Worm (Caenorhabditis elegans): ENCODE results near the gene cpg-7.

cpg-7 gene

DNA sequence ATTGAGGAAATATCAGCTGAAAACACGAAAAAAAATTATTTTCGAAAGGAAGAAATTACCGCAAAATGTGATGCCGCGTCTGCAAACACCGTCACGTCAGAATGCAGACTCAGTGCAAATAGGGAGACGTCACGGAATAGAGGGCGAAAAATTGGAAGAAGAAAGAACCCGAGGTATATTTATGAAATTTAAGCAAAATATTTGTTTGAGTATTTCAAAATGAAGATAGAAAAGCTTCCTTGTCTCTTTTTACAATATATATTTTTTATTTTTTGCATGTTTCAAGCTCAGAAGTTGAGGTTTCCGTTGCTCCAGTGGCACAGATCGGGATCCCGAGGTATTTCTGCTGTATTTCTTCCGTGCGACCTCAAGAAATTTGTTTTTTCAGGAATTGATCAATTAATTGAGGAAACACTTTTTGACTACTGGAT is 34.8 kb upstream of the cpg-7 start, which contains the start of gene W03H9.2:
TSS of gene W03H9.2 (minus strand) at position 32 of the 431 bp plus-strand sequence.
- TF ChIP-seq ceh-100 (GFP tag; IDR thresholded peaks at IDR 0.05): peak; percentile 96
- no peak for TF ChIP-seq snpc-4 (GFP tag; optimal IDR thresholded peaks at IDR 0.05)
- TF ChIP-seq snpc-4 (tag; optimal IDR thresholded peaks at IDR 0.05): peak in 2 of 4 experiments; percentile 26 to 41
- no peak for TF ChIP-seq madf-6 (GFP tag; IDR thresholded peaks at IDR 0.05)
- TF ChIP-seq somi-1 (GFP tag; optimal IDR thresholded peaks at IDR 0.05): peak; percentile 3
- TF ChIP-seq cebp-2 (GFP tag; IDR thresholded peaks at IDR 0.05): no peak
- TF ChIP-seq sptf-2 (GFP tag; optimal IDR thresholded peaks at IDR 0.05): no peak
- TF ChIP-seq nhr-80 (tag; optimal IDR thresholded peaks at IDR 0.05): peak; percentile 3
- TF ChIP-seq rcor-1 (GFP tag; IDR thresholded peaks at IDR 0.05): no peak; the same call in 1 of the 2 replicates
- peak; percentile 7 for TF ChIP-seq unc-130 (GFP tag; optimal IDR thresholded peaks at IDR 0.05)
- TF ChIP-seq ceh-27 (GFP tag; optimal IDR thresholded peaks at IDR 0.05): peak; percentile 77
- TF ChIP-seq K11D2.4 (GFP tag; IDR thresholded peaks at IDR 0.05): 0 out of 2 replicates have a peak, but pooled peaks have one; percentile 23
- TF ChIP-seq akir-1 (GFP tag; optimal IDR thresholded peaks at IDR 0.05): peak; percentile 34
- TF ChIP-seq lsl-1 (GFP tag; optimal IDR thresholded peaks at IDR 0.05): peak; percentile 9
- TF ChIP-seq lin-35 (GFP tag; optimal IDR thresholded peaks at IDR 0.05): peak in 1 of 3 experiments; percentile 65
- no peak for TF ChIP-seq C17E4.6 (GFP tag; IDR thresholded peaks at IDR 0.05)
- no peak for TF ChIP-seq sdz-38 (tag; optimal IDR thresholded peaks at IDR 0.05)
- TF ChIP-seq ccch-3 (GFP tag; optimal IDR thresholded peaks at IDR 0.05): peak; percentile 46
- peak; percentile 50 for TF ChIP-seq lin-40 (tag; optimal IDR thresholded peaks at IDR 0.05)
- no peak for TF ChIP-seq mxl-1 (tag; optimal IDR thresholded peaks at IDR 0.05)
- TF ChIP-seq bed-2 (GFP tag; IDR thresholded peaks at IDR 0.05): peak; percentile 56; the same call in 1 of the 2 replicates
- TF ChIP-seq ztf-18 (tag; optimal IDR thresholded peaks at IDR 0.05): peak; percentile 60
- TF ChIP-seq let-526 (GFP tag; IDR thresholded peaks at IDR 0.05): 0 out of 2 replicates have a peak, but pooled peaks have one; percentile 10
- TF ChIP-seq let-607 (tag; optimal IDR thresholded peaks at IDR 0.05): peak in 1 of 2 experiments; percentile 43
- peak; percentile 67 for TF ChIP-seq madf-10 (tag; optimal IDR thresholded peaks at IDR 0.05)
- TF ChIP-seq attf-5 (GFP tag; optimal IDR thresholded peaks at IDR 0.05): peak; percentile 56
- no peak for TF ChIP-seq chd-7 (tag; optimal IDR thresholded peaks at IDR 0.05)
- no peak for TF ChIP-seq atf-7 (tag; optimal IDR thresholded peaks at IDR 0.05)
- peak; percentile 37 for TF ChIP-seq tbp1 (GFP tag; optimal IDR thresholded peaks at IDR 0.05)
- TF ChIP-seq K12H6.12 (tag; optimal IDR thresholded peaks at IDR 0.05): peak; percentile 74
- no peak for TF ChIP-seq ceh-40 (GFP tag; IDR thresholded peaks at IDR 0.05)
- TF ChIP-seq mcd-1 (GFP tag; IDR thresholded peaks at IDR 0.05): peak; percentile 69
- TF ChIP-seq dox-1 (GFP tag; IDR thresholded peaks at IDR 0.05): peak; percentile 79
- TF ChIP-seq attf-6 (GFP tag; IDR thresholded peaks at IDR 0.05): no peak
- TF ChIP-seq rec-8 (tag; optimal IDR thresholded peaks at IDR 0.05): peak in 1 of 2 experiments; percentile 39
- no peak for TF ChIP-seq tlf-1 (GFP tag; optimal IDR thresholded peaks at IDR 0.05)
- peak; percentile 43; the same call in 1 of the 2 replicates for TF ChIP-seq pbrm-1 (GFP tag; IDR thresholded peaks at IDR 0.05)
- TF ChIP-seq lir-1 (GFP tag; conservative IDR thresholded peaks at IDR 0.05): peak; percentile 30; the same call in 1 of the 2 replicates
- no peak for TF ChIP-seq cebp-1 (GFP tag; IDR thresholded peaks at IDR 0.05)
- peak; percentile 51 for TF ChIP-seq cebp-1 (tag; optimal IDR thresholded peaks at IDR 0.05)
- TF ChIP-seq lin-54 (GFP tag; optimal IDR thresholded peaks at IDR 0.05): peak; percentile 19
- peak; percentile 7 for TF ChIP-seq dpl-1 (GFP tag; optimal IDR thresholded peaks at IDR 0.05)

Measured in whole organism, young adult.